Worm (Caenorhabditis elegans) whole organism, early embryonic: ENCODE results near the gene F56A8.9.

ENCODE experiments used
- aly-1 ChIP-seq: sonication (generic microtip); optimal IDR thresholded peaks from 2 replicates; lab custom pipeline; 2016; ENCODE audit warnings: missing genetic modification characterization, missing compliant biosample characterization
- pes-1 ChIP-seq: fragments of 200-800 bp; sonication (Bioruptor generic); IDR thresholded peaks from 2 replicates; pipeline ENCODE4 v1.3.6; 2022; ENCODE audit warnings: missing genetic modification reagents, missing genetic modification characterization, missing compliant biosample characterization

DNA sequence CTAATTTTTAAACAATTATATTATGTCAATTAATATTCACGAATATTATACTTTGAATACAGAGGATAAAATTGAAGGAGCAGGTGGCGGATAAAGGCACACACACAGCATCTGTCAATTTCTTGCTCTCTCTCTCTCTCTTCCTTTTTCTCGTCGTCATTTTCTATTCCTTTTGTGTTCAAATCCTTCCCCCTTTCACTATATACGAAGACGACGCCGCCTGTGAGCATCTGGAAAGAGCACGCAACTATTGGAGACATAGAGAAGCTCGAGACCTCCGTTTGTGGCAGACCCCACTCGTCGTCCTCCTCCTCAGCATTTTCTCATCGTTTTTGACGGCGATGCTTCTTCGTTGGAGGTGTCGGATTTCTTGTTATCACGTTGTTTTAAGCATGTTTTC is 3.7 kb downstream of the F56A8.9 start:
- TF ChIP-seq pes-1 (GFP tag; lab: Robert Waterston, UW): no peak
- TF ChIP-seq aly-1 (tag; lab: Kevin White, UChicago): no peak
